Worm (Caenorhabditis elegans): ENCODE data around the gene ncs-4.

DNA sequence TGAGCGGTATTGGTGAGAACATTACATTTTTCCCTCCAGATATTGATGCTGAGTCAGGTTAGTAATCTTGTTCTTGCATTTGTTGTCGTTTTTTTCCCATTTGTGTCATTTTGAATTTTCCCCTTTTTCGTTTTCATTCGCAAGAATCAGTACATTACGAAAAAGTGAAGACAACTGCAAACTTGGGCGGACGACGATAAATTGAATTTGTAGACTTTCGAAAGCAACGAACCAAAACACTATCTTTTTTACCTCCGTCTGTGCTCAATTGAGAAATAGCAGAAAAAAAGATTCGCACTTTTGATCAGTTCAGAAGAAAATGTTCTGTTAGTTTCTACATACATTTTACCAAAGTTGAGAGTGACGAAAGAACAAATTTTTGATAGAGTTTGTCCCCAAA, 21.2 kb upstream of the ncs-4 start:
- TF ChIP-seq alr-1 (tag; optimal IDR thresholded peaks at IDR 0.05) = no peak
- no peak for TF ChIP-seq egl-27 (tag; optimal IDR thresholded peaks at IDR 0.05)
- no peak for TF ChIP-seq zag-1 (tag; optimal IDR thresholded peaks at IDR 0.05)
- TF ChIP-seq dmd-4 (tag; optimal IDR thresholded peaks at IDR 0.05) = no peak
- no peak for TF ChIP-seq unc-62 (GFP tag; optimal IDR thresholded peaks at IDR 0.05)
- no peak for TF ChIP-seq lin-39 (tag; optimal IDR thresholded peaks at IDR 0.05)
- TF ChIP-seq R02D3.7 (tag; optimal IDR thresholded peaks at IDR 0.05) = no peak
- no peak for TF ChIP-seq lin-11 (tag; optimal IDR thresholded peaks at IDR 0.05)
- TF ChIP-seq ama-1 (optimal IDR thresholded peaks at IDR 0.05) = no peak
- no peak for TF ChIP-seq nhr-11 (tag; optimal IDR thresholded peaks at IDR 0.05)
- TF ChIP-seq nhr-10 (tag; optimal IDR thresholded peaks at IDR 0.05) = no peak
- no peak for TF ChIP-seq nhr-6 (tag; optimal IDR thresholded peaks at IDR 0.05)
- TF ChIP-seq nhr-237 (tag; optimal IDR thresholded peaks at IDR 0.05) = no peak

Data from whole organism, L2 larva.